Fruit fly (Drosophila melanogaster) whole organism, pupa: Measurements from ENCODE around the gene Prosbeta2.

Experiments
- CG10348 ChIP-seq: fragments of 200-800 bp; sonication (Bioruptor generic); IDR thresholded peaks from 2 replicates; pipeline ENCODE4 v1.3.6; 2022; ENCODE audit warnings: missing biosample characterization, missing genetic modification characterization
- CG12605 ChIP-seq: fragments of 200-800 bp; sonication (Bioruptor generic); IDR thresholded peaks from 2 replicates; pipeline ENCODE4 v1.3.6; 2022; ENCODE audit warnings: missing biosample characterization, missing genetic modification characterization
- CG13204 ChIP-seq: fragments of 200-800 bp; sonication (Bioruptor generic); optimal IDR thresholded peaks from 2 replicates; lab custom pipeline; 2018; ENCODE audit warnings: missing biosample characterization, mild to moderate bottlenecking, missing genetic modification characterization, moderate library complexity
- CG14655 ChIP-seq: fragments of 200-800 bp; sonication (Bioruptor generic); optimal IDR thresholded peaks from 3 replicates; lab custom pipeline; 2017; ENCODE audit warnings: mild to moderate bottlenecking, missing biosample characterization, missing genetic modification reagents, missing genetic modification characterization
- CG15710 ChIP-seq: fragments of 200-800 bp; sonication (Bioruptor generic); optimal IDR thresholded peaks from 2 replicates; lab custom pipeline; 2018; ENCODE audit warnings: missing biosample characterization, mild to moderate bottlenecking, missing genetic modification characterization, moderate library complexity
- CG17806 ChIP-seq: fragments of 200-800 bp; sonication (Bioruptor generic); optimal IDR thresholded peaks from 2 replicates; lab custom pipeline; 2018; ENCODE audit warnings: missing biosample characterization, mild to moderate bottlenecking, missing genetic modification characterization, moderate library complexity
- CG32121 ChIP-seq: fragments of 200-800 bp; sonication (Bioruptor generic); IDR thresholded peaks from 2 replicates; pipeline ENCODE4 v1.3.6; 2022; ENCODE audit warnings: missing biosample characterization, missing genetic modification characterization
- CG34367 ChIP-seq: fragments of 200-800 bp; sonication (Bioruptor generic); optimal IDR thresholded peaks from 2 replicates; lab custom pipeline; 2018; ENCODE audit warnings: missing biosample characterization, mild to moderate bottlenecking, missing genetic modification characterization
- CG4496 ChIP-seq: fragments of 200-800 bp; sonication (Bioruptor generic); IDR thresholded peaks from 3 replicates; pipeline ENCODE4 v1.3.6; 2022; ENCODE audit warnings: missing biosample characterization, missing genetic modification characterization
- CG8159 ChIP-seq: fragments of 200-800 bp; sonication (Bioruptor generic); optimal IDR thresholded peaks from 3 replicates; lab custom pipeline; 2018; ENCODE audit warnings: missing biosample characterization, mild to moderate bottlenecking, missing genetic modification characterization, moderate library complexity
- CG8301 ChIP-seq: fragments of 200-800 bp; sonication (Bioruptor generic); optimal IDR thresholded peaks from 2 replicates; lab custom pipeline; 2018; ENCODE audit warnings: missing biosample characterization, mild to moderate bottlenecking, missing genetic modification characterization
- CG9948 ChIP-seq: fragments of 200-800 bp; sonication (Bioruptor generic); optimal IDR thresholded peaks from 2 replicates; lab custom pipeline; 2018; ENCODE audit warnings: missing biosample characterization, mild to moderate bottlenecking, missing genetic modification characterization, moderate library complexity
- D1 ChIP-seq: fragments of 200-800 bp; sonication (Bioruptor generic); optimal IDR thresholded peaks from 2 replicates; lab custom pipeline; 2018; ENCODE audit warnings: missing biosample characterization, mild to moderate bottlenecking, missing genetic modification characterization, moderate library complexity
- EcR ChIP-seq: fragments of 200-800 bp; sonication (Bioruptor generic); optimal IDR thresholded peaks from 3 replicates; lab custom pipeline; 2019; ENCODE audit warnings: missing biosample characterization, missing genetic modification characterization, mild to moderate bottlenecking, moderate library complexity, missing genetic modification reagents
- Ets98B ChIP-seq: fragments of 200-800 bp; sonication (Bioruptor generic); IDR thresholded peaks from 2 replicates; pipeline ENCODE4 v1.3.6; 2022; ENCODE audit warnings: missing biosample characterization, missing genetic modification characterization
- Pif1A ChIP-seq: fragments of 200-800 bp; sonication (Bioruptor generic); optimal IDR thresholded peaks from 3 replicates; lab custom pipeline; 2016; ENCODE audit warnings: missing biosample characterization, missing genetic modification characterization
- Pif1B ChIP-seq: fragments of 200-800 bp; sonication (Bioruptor generic); optimal IDR thresholded peaks from 3 replicates; lab custom pipeline; 2016; ENCODE audit warnings: missing biosample characterization, missing genetic modification characterization
- Snoo ChIP-seq: fragments of 200-800 bp; sonication (Bioruptor generic); optimal IDR thresholded peaks from 3 replicates; lab custom pipeline; 2017; ENCODE audit warnings: missing biosample characterization, mild to moderate bottlenecking, missing genetic modification characterization, inconsistent platforms
- fd96Ca ChIP-seq: fragments of 200-800 bp; sonication (Bioruptor generic); IDR thresholded peaks from 3 replicates; pipeline ENCODE4 v1.3.6; 2022; ENCODE audit warnings: missing biosample characterization, missing genetic modification characterization
- gl ChIP-seq: fragments of 200-800 bp; sonication (Bioruptor generic); optimal IDR thresholded peaks from 2 replicates; lab custom pipeline; 2018; ENCODE audit warnings: missing biosample characterization, mild to moderate bottlenecking, missing genetic modification characterization
- rn ChIP-seq: fragments of 200-800 bp; sonication (Bioruptor generic); IDR thresholded peaks from 2 replicates; pipeline ENCODE4 v1.3.6; 2022; ENCODE audit warnings: missing biosample characterization, missing genetic modification characterization

The Prosbeta2 gene

dm6 chr3L:15021008-15021407 is 21.3 kb downstream of the Prosbeta2 start:
- TF ChIP-seq fd96Ca (no peak), CG34367 (tag; lab: Kevin White, UChicago) (no peak), EcR (GFP tag; lab: Kevin White, UChicago) (no peak), CG14655 (no peak), CG9948 (tag; lab: Kevin White, UChicago) (no peak), gl (tag; lab: Kevin White, UChicago) (no peak), CG10348 (no peak), rn (no peak), CG15710 (tag; lab: Kevin White, UChicago) (no peak), Snoo (tag; lab: Kevin White, UChicago) (no peak), Ets98B (GFP tag; lab: Robert Waterston, UW) (no peak), CG12605 (GFP tag; lab: Robert Waterston, UW) (no peak), CG17806 (no peak), CG32121 (no peak), CG4496 (GFP tag; lab: Robert Waterston, UW) (no peak), Pif1A (GFP tag; lab: Kevin White, UChicago) (no peak), CG8159 (tag; lab: Kevin White, UChicago) (no peak), CG13204 (GFP tag; lab: Kevin White, UChicago) (no peak), CG8301 (tag; lab: Kevin White, UChicago) (no peak)

- TF ChIP-seq CG9948 (tag; lab: Kevin White, UChicago) = no peak
- TF ChIP-seq CG8159 (tag; lab: Kevin White, UChicago) = no peak
- TF ChIP-seq CG34367 (tag; lab: Kevin White, UChicago) = no peak
- TF ChIP-seq CG8301 (tag; lab: Kevin White, UChicago) = no peak
- no peak for TF ChIP-seq fd96Ca
- TF ChIP-seq D1 (tag; lab: Kevin White, UChicago) = no peak
- TF ChIP-seq, all 21 proteins: peak for 0
These were observed 23.4 kb downstream of the Prosbeta2 start, which contains the start of gene CG32148 for dm6 chr3L:15023192-15023591. CG32148 (plus strand) TSS chr3L:15023492.

dm6 chr3L:15031773-15032172 is 32.0 kb downstream of the Prosbeta2 start:
- TF ChIP-seq CG15710 (tag; lab: Kevin White, UChicago) (no peak), CG13204 (GFP tag; lab: Kevin White, UChicago) (no peak), CG12605 (GFP tag; lab: Robert Waterston, UW) (no peak), Ets98B (GFP tag; lab: Robert Waterston, UW) (no peak), rn (no peak), Pif1B (GFP tag; lab: Kevin White, UChicago) (no peak), CG9948 (tag; lab: Kevin White, UChicago) (no peak)

- TF ChIP-seq CG14655 (peak; percentile 19), CG15710 (tag; lab: Kevin White, UChicago) (peak; percentile 25), CG13204 (GFP tag; lab: Kevin White, UChicago) (no peak), CG32121 (no peak), CG8159 (tag; lab: Kevin White, UChicago) (peak; percentile 51)
These were observed 34.4 kb downstream of the Prosbeta2 start for dm6 chr3L:15034061-15034713.

- TF ChIP-seq fd96Ca (no peak), CG15710 (tag; lab: Kevin White, UChicago) (no peak), CG32121 (no peak), CG10348 (no peak)
- TF ChIP-seq, all 21 proteins: peak for 0
These were observed 34.9 kb downstream of the Prosbeta2 start for dm6 chr3L:15034714-15035076.

dm6 chr3L:15035585-15035984 is 35.8 kb downstream of the Prosbeta2 start:
- TF ChIP-seq Pif1A (GFP tag; lab: Kevin White, UChicago) (peak; percentile 5), CG14655 (peak; percentile 31), CG8159 (tag; lab: Kevin White, UChicago) (peak; percentile 41), CG17806 (no peak)

dm6 chr3L:15039510-15039909 is 39.8 kb downstream of the Prosbeta2 start:
- TF ChIP-seq fd96Ca (no peak), CG14655 (no peak), CG12605 (GFP tag; lab: Robert Waterston, UW) (no peak), CG4496 (GFP tag; lab: Robert Waterston, UW) (no peak), CG15710 (tag; lab: Kevin White, UChicago) (no peak), CG32121 (no peak), EcR (GFP tag; lab: Kevin White, UChicago) (no peak), CG13204 (GFP tag; lab: Kevin White, UChicago) (no peak), gl (tag; lab: Kevin White, UChicago) (no peak), Pif1A (GFP tag; lab: Kevin White, UChicago) (no peak), Snoo (tag; lab: Kevin White, UChicago) (no peak), CG10348 (no peak), D1 (tag; lab: Kevin White, UChicago) (no peak), CG17806 (no peak), rn (no peak), Ets98B (GFP tag; lab: Robert Waterston, UW) (no peak), CG8301 (tag; lab: Kevin White, UChicago) (no peak), Pif1B (GFP tag; lab: Kevin White, UChicago) (no peak), CG8159 (tag; lab: Kevin White, UChicago) (no peak), CG9948 (tag; lab: Kevin White, UChicago) (no peak)
